Fruit fly (Drosophila melanogaster): ENCODE results near the gene CG7330.

CG7330 gene

DNA sequence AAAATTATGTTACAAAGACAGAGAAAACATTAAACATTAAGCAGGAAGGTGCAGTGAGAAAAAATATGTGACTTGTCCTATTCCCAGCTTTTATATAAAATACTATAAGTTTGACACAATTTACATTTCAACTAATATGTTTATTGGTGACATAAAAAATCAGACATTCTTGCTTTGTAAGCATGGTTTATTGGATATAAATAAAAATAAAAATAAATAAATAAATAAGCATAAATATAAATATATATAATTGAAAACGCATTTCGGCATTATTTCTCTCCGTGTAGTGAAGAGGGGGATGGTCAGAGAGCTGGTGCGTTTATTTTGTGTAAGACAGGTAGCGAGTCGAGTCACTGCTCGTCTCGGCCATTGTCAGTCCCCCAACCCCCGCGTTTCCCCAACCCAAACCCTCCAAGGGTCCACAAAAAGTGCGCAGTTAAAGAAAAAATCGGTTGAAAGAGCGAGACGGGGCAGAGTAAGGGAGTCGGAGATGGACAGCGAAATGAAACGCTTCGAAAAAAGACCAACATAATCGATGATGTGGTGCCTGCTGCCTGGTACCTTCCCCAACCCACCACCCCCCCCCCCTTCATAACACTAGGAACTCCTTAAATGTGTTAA is 44.2 kb downstream of the CG7330 start (continued):
- peak; percentile 19 for TF ChIP-seq Lhr (GFP tag; optimal IDR thresholded peaks at IDR 0.05)
- TF ChIP-seq wek (GFP tag; optimal IDR thresholded peaks at IDR 0.05) = no peak
- TF ChIP-seq YL-1 (GFP tag; optimal IDR thresholded peaks at IDR 0.05) = no peak
- no peak for TF ChIP-seq gsb (GFP tag; IDR thresholded peaks at IDR 0.05)
- TF ChIP-seq chn (GFP tag; optimal IDR thresholded peaks at IDR 0.05) = no peak
- no peak for TF ChIP-seq Dp (GFP tag; optimal IDR thresholded peaks at IDR 0.05)
- peak; percentile 14 for TF ChIP-seq Med (GFP tag)
- no peak for TF ChIP-seq Hey (tag; optimal IDR thresholded peaks at IDR 0.05)
- peak; percentile 70 for TF ChIP-seq dysf (GFP tag; IDR thresholded peaks at IDR 0.05)
- TF ChIP-seq CG16863 (GFP tag; optimal IDR thresholded peaks at IDR 0.05) = no peak
- peak; percentile 52 for TF ChIP-seq H2.0 (GFP tag; IDR thresholded peaks at IDR 0.05)
- TF ChIP-seq CG4730 (GFP tag; IDR thresholded peaks at IDR 0.05) = peak; percentile 64
- TF ChIP-seq luna (GFP tag; optimal IDR thresholded peaks at IDR 0.05) = no peak
- TF ChIP-seq dmrt99B (tag; optimal IDR thresholded peaks at IDR 0.05) = peak; percentile 87
- TF ChIP-seq Dek (tag; optimal IDR thresholded peaks at IDR 0.05) = peak; percentile 53
- TF ChIP-seq CG12104 (GFP tag; optimal IDR thresholded peaks at IDR 0.05) = peak; percentile 56
- peak; percentile 47; the same call in 1 of the 3 replicates for TF ChIP-seq Mrtf (GFP tag; IDR thresholded peaks at IDR 0.05)
- TF ChIP-seq crc (GFP tag; optimal IDR thresholded peaks at IDR 0.05) = no peak
- TF ChIP-seq CG8290 (GFP tag; optimal IDR thresholded peaks at IDR 0.05) = peak; percentile 72
- no peak for TF ChIP-seq CG8290 (tag; optimal IDR thresholded peaks at IDR 0.05)
- TF ChIP-seq cg (GFP tag; optimal IDR thresholded peaks at IDR 0.05) = no peak
- peak; percentile 74 for TF ChIP-seq Asciz (GFP tag; optimal IDR thresholded peaks at IDR 0.05)
- TF ChIP-seq Pdp1 (GFP tag; optimal IDR thresholded peaks at IDR 0.05) = peak; percentile 3 to 32
- peak; percentile 59 for TF ChIP-seq stc (GFP tag; IDR thresholded peaks at IDR 0.05)
- TF ChIP-seq Rx (GFP tag; IDR thresholded peaks at IDR 0.05) = no peak
- TF ChIP-seq CG12744 (GFP tag; optimal IDR thresholded peaks at IDR 0.05) = no peak
- peak; percentile 37; the same call in 1 of the 2 replicates for TF ChIP-seq CG10366 (GFP tag; IDR thresholded peaks at IDR 0.05)
- TF ChIP-seq ttk (GFP tag; IDR thresholded peaks at IDR 0.05) = peak; percentile 69
- peak; percentile 23 for TF ChIP-seq CG17568 (GFP tag; optimal IDR thresholded peaks at IDR 0.05)
- no peak for TF ChIP-seq ems (GFP tag; optimal IDR thresholded peaks at IDR 0.05)
- no peak for TF ChIP-seq h (optimal IDR thresholded peaks at IDR 0.05)
- TF ChIP-seq CG2875 (GFP tag; optimal IDR thresholded peaks at IDR 0.05) = peak; percentile 76
- TF ChIP-seq CG3838 (GFP tag; optimal IDR thresholded peaks at IDR 0.05) = no peak
- TF ChIP-seq so (GFP tag; IDR thresholded peaks at IDR 0.05) = peak; percentile 73; the same call in 1 of the 3 replicates
- no peak for TF ChIP-seq shn (GFP tag; optimal IDR thresholded peaks at IDR 0.05)
- peak; percentile 89 for TF ChIP-seq CG10267 (tag; optimal IDR thresholded peaks at IDR 0.05)
- TF ChIP-seq CG2116 (GFP tag; optimal IDR thresholded peaks at IDR 0.05) = peak; percentile 40
- peak; percentile 73 for TF ChIP-seq Nf-YB (GFP tag; optimal IDR thresholded peaks at IDR 0.05)
- peak; percentile 74 for TF ChIP-seq tio (GFP tag; optimal IDR thresholded peaks at IDR 0.05)
- no peak for TF ChIP-seq Gug (GFP tag; IDR thresholded peaks at IDR 0.05)
- TF ChIP-seq NfI (GFP tag; optimal IDR thresholded peaks at IDR 0.05) = peak; percentile 60
- TF ChIP-seq vvl (GFP tag; IDR thresholded peaks at IDR 0.05) = peak; percentile 74; the same call in 1 of the 2 replicates
- TF ChIP-seq dimm (GFP tag; IDR thresholded peaks at IDR 0.05) = peak; percentile 19; the same call in 1 of the 2 replicates
- TF ChIP-seq gt (GFP tag; IDR thresholded peaks at IDR 0.05) = 0 out of 2 replicates have a peak, but pooled peaks have one; percentile 11
- TF ChIP-seq slou (GFP tag; optimal IDR thresholded peaks at IDR 0.05) = peak; percentile 3
- TF ChIP-seq sqz (GFP tag; optimal IDR thresholded peaks at IDR 0.05) = peak; percentile 84
- TF ChIP-seq CG6854 (GFP tag; optimal IDR thresholded peaks at IDR 0.05) = no peak
- peak; percentile 82 for TF ChIP-seq sens (GFP tag)
- TF ChIP-seq CG10979 (tag; optimal IDR thresholded peaks at IDR 0.05) = peak; percentile 95
- no peak for TF ChIP-seq prd (optimal IDR thresholded peaks at IDR 0.05)
- TF ChIP-seq prd (GFP tag; IDR thresholded peaks at IDR 0.05) = peak; percentile 85; the same call in 2 of the 3 replicates
- peak; percentile 75 for TF ChIP-seq CG1233 (GFP tag; optimal IDR thresholded peaks at IDR 0.05)

Measured in whole organism, embryonic.